Worm (Caenorhabditis elegans): ENCODE measurements around the gene srh-62.

srh-62 gene

DNA sequence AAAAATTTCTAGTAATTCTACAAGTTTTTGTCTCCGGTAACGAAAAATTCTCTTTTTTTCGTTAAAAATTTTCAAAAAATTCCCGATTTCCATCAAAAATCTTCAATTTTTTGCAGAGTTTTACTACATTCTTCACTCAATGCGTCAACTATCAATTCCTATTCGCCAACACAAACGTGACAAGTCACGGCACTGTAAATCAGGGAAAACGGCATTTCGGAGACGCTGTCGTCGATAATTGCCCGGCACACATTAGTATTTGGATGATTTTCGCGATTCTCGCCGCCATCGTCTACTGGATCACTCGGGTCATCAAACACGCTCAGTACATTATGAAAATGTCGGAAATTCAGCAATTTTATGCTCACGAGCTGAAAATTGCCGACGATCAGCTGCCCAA, 51.1 kb downstream of the srh-62 start:
- TF ChIP-seq scrt-1 (GFP tag; IDR thresholded peaks at IDR 0.05) (no peak), flt-1 (GFP tag; IDR thresholded peaks at IDR 0.05) (no peak), hmg-4 (GFP tag; optimal IDR thresholded peaks at IDR 0.05) (no peak), tbx-37 (GFP tag; conservative IDR thresholded peaks at IDR 0.05) (no peak), tbx-11 (GFP tag; IDR thresholded peaks at IDR 0.05) (no peak), ceh-13 (GFP tag; optimal IDR thresholded peaks at IDR 0.05) (no peak)
